Worm (Caenorhabditis elegans) whole organism, L2 larva: Measurements from ENCODE around the gene pgam-5.
A peak's percentile ranks its signal among the peaks of the same experiment; 100 is the strongest.

Experiments used
- F13H6.1 ChIP-seq: sonication (generic microtip); optimal IDR thresholded peaks from 2 replicates; lab custom pipeline; 2016; ENCODE audit warnings: missing genetic modification characterization, missing compliant biosample characterization
- nhr-237 ChIP-seq: fragments of 150-350 bp; optimal IDR thresholded peaks from 2 replicates; lab custom pipeline; 2014; ENCODE audit warnings: missing biosample characterization, missing genetic modification characterization
- sma-3 ChIP-seq: sonication (generic microtip); optimal IDR thresholded peaks from 2 replicates; lab custom pipeline; 2016; ENCODE audit warnings: missing genetic modification reagents, missing genetic modification characterization, missing compliant biosample characterization

DNA sequence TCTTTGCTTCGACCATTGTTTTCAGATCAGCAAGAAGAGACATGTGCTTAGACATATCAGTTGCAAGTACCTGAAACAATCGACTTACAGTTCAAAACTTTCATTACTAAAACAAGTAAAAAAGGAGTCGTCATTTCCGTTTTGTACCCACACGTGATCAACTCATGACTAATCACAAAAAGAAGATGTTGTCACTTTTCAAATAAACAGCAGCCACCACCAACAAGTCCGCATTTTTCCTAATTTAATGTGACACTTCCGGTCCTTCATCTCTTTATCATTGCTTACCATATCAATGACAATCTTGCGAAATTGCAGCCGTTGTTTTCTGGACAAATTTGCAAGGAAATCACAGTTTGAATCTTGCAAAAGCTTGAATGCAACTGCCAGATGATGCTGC, 30.1 kb upstream of the pgam-5 start:
- TF ChIP-seq sma-3 (GFP tag; lab: Kevin White, UChicago) (peak; percentile 79), F13H6.1 (tag; lab: Kevin White, UChicago) (no peak), nhr-237 (tag; lab: Kevin White, UChicago) (no peak)
